Worm (Caenorhabditis elegans) whole organism, L3 larva: ENCODE measurements around the gene unc-47.

Experiments
- R02D3.7 ChIP-seq: fragments of 150-350 bp; optimal IDR thresholded peaks from 2 replicates; lab custom pipeline; 2014; ENCODE audit warnings: missing biosample characterization, missing genetic modification characterization
- aly-2 ChIP-seq: fragments of 150-350 bp; optimal IDR thresholded peaks from 2 replicates; lab custom pipeline; 2014; ENCODE audit warnings: missing biosample characterization, missing genetic modification characterization
- ama-1 ChIP-seq: fragments of 150-350 bp; optimal IDR thresholded peaks from 2 replicates; lab custom pipeline; 2018
- ceh-28 ChIP-seq: fragments of 150-350 bp; optimal IDR thresholded peaks from 2 replicates; lab custom pipeline; 2014; ENCODE audit warnings: missing biosample characterization, missing genetic modification reagents, missing genetic modification characterization
- ceh-82 ChIP-seq: fragments of 150-350 bp; optimal IDR thresholded peaks from 2 replicates; lab custom pipeline; 2014; ENCODE audit warnings: missing biosample characterization, missing genetic modification characterization
- daf-12 ChIP-seq: fragments of 150-350 bp; optimal IDR thresholded peaks from 2 replicates; lab custom pipeline; 2014; ENCODE audit warnings: missing biosample characterization, missing genetic modification reagents, missing genetic modification characterization
- egl-5 ChIP-seq: fragments of 150-350 bp; optimal IDR thresholded peaks from 2 replicates; lab custom pipeline; 2017; ENCODE audit warnings: missing biosample characterization, missing genetic modification reagents, missing genetic modification characterization, inconsistent platforms
- elt-2 ChIP-seq: sonication (generic microtip); optimal IDR thresholded peaks from 2 replicates; lab custom pipeline; 2016; ENCODE audit warnings: missing genetic modification reagents, mild to moderate bottlenecking, missing genetic modification characterization, missing compliant biosample characterization
- eor-1 ChIP-seq, 2 experiments: fragments of 150-350 bp; optimal IDR thresholded peaks; 2 replicates each; lab custom pipeline; 2014 to 2018; ENCODE audit warnings: missing biosample characterization in 2 of 2, missing genetic modification characterization in 2 of 2
- fkh-10 ChIP-seq: sonication (generic microtip); optimal IDR thresholded peaks from 2 replicates; lab custom pipeline; 2017; ENCODE audit warnings: missing biosample characterization, missing genetic modification reagents, missing genetic modification characterization
- fkh-2 ChIP-seq: fragments of 150-350 bp; optimal IDR thresholded peaks from 2 replicates; lab custom pipeline; 2014; ENCODE audit warnings: missing biosample characterization, missing genetic modification reagents, missing genetic modification characterization
- fos-1 ChIP-seq: fragments of 150-350 bp; optimal IDR thresholded peaks from 2 replicates; lab custom pipeline; 2014; ENCODE audit warnings: missing biosample characterization, missing genetic modification characterization
- lin-15B ChIP-seq: fragments of 150-350 bp; optimal IDR thresholded peaks from 2 replicates; lab custom pipeline; 2014; ENCODE audit warnings: missing biosample characterization, missing genetic modification characterization
- lin-39 ChIP-seq: fragments of 150-350 bp; optimal IDR thresholded peaks from 2 replicates; lab custom pipeline; 2018; ENCODE audit warnings: missing biosample characterization, missing genetic modification reagents, missing genetic modification characterization
- mdl-1 ChIP-seq: fragments of 150-350 bp; optimal IDR thresholded peaks from 2 replicates; lab custom pipeline; 2014; ENCODE audit warnings: missing biosample characterization, missing genetic modification characterization
- mml-1 ChIP-seq: fragments of 150-350 bp; sonication (generic microtip); optimal IDR thresholded peaks from 3 replicates; lab custom pipeline; 2014; ENCODE audit warnings: missing biosample characterization, missing genetic modification characterization
- nfya-1 ChIP-seq: sonication (generic microtip); optimal IDR thresholded peaks from 2 replicates; lab custom pipeline; 2017; ENCODE audit warnings: missing genetic modification characterization, mild to moderate bottlenecking, missing compliant biosample characterization, antibody characterized with exemption, moderate library complexity; ENCODE audit not compliant: insufficient read depth
- nhr-12 ChIP-seq: fragments of 150-350 bp; optimal IDR thresholded peaks from 2 replicates; lab custom pipeline; 2014; ENCODE audit warnings: missing biosample characterization, missing genetic modification characterization
- nhr-23 ChIP-seq: fragments of 150-350 bp; optimal IDR thresholded peaks from 2 replicates; lab custom pipeline; 2014; ENCODE audit warnings: missing biosample characterization, missing genetic modification reagents, missing genetic modification characterization
- nhr-237 ChIP-seq: fragments of 150-350 bp; optimal IDR thresholded peaks from 2 replicates; lab custom pipeline; 2014; ENCODE audit warnings: missing biosample characterization, missing genetic modification characterization
- nhr-67 ChIP-seq: fragments of 150-350 bp; optimal IDR thresholded peaks from 2 replicates; lab custom pipeline; 2014; ENCODE audit warnings: missing biosample characterization, missing genetic modification characterization
- nhr-76 ChIP-seq: fragments of 150-350 bp; sonication (generic microtip); optimal IDR thresholded peaks from 5 replicates; lab custom pipeline; 2014; ENCODE audit warnings: missing biosample characterization, missing genetic modification characterization
- nhr-77 ChIP-seq: fragments of 150-350 bp; optimal IDR thresholded peaks from 2 replicates; lab custom pipeline; 2014; ENCODE audit warnings: missing biosample characterization, missing genetic modification characterization
- pha-4 ChIP-seq: fragments of 150-350 bp; optimal IDR thresholded peaks from 2 replicates; lab custom pipeline; 2014; ENCODE audit warnings: missing biosample characterization, missing genetic modification reagents, missing genetic modification characterization
- pqm-1 ChIP-seq: fragments of 150-350 bp; optimal IDR thresholded peaks from 2 replicates; lab custom pipeline; 2017; ENCODE audit warnings: missing biosample characterization, missing genetic modification characterization, inconsistent platforms
- sea-2 ChIP-seq: fragments of 150-350 bp; sonication (generic microtip); optimal IDR thresholded peaks from 4 replicates; lab custom pipeline; 2014; ENCODE audit warnings: missing biosample characterization, missing genetic modification reagents, missing genetic modification characterization
- skn-1 ChIP-seq: fragments of 150-350 bp; optimal IDR thresholded peaks from 2 replicates; lab custom pipeline; 2014; ENCODE audit warnings: missing biosample characterization, missing genetic modification characterization
- snpc-4 ChIP-seq: fragments of 150-350 bp; optimal IDR thresholded peaks from 2 replicates; lab custom pipeline; 2014; ENCODE audit warnings: missing biosample characterization, missing genetic modification characterization
- tbx-2 ChIP-seq: sonication (generic microtip); optimal IDR thresholded peaks from 2 replicates; lab custom pipeline; 2016; ENCODE audit warnings: mild to moderate bottlenecking, missing genetic modification characterization, missing compliant biosample characterization
- unc-39 ChIP-seq: sonication (generic microtip); optimal IDR thresholded peaks from 4 replicates; lab custom pipeline; 2017; ENCODE audit warnings: missing biosample characterization, missing genetic modification characterization
- unc-62 ChIP-seq: fragments of 150-350 bp; sonication (generic microtip); optimal IDR thresholded peaks from 4 replicates; lab custom pipeline; 2014; ENCODE audit warnings: missing biosample characterization, missing genetic modification reagents, missing genetic modification characterization
- zag-1 ChIP-seq: fragments of 150-350 bp; optimal IDR thresholded peaks from 2 replicates; lab custom pipeline; 2014; ENCODE audit warnings: missing biosample characterization, missing genetic modification characterization
- ztf-4 ChIP-seq: fragments of 150-350 bp; optimal IDR thresholded peaks from 2 replicates; lab custom pipeline; 2014; ENCODE audit warnings: missing biosample characterization, missing genetic modification characterization

unc-47 gene

ce11 chrIII:10150710-10151109 lies 35.4 kb downstream of the unc-47 start:
- TF ChIP-seq mml-1, result no peak
- no peak for TF ChIP-seq unc-39 (tag; lab: Kevin White, UChicago)
- TF ChIP-seq zag-1 (tag; lab: Kevin White, UChicago), result no peak

- TF ChIP-seq pha-4 (tag; lab: Kevin White, UChicago), result no peak
- TF ChIP-seq mml-1, result no peak
- no peak for TF ChIP-seq ztf-4 (tag; lab: Kevin White, UChicago)
- no peak for TF ChIP-seq ama-1
- no peak for TF ChIP-seq nhr-67 (tag; lab: Kevin White, UChicago)
- no peak for TF ChIP-seq nhr-76
- no peak for TF ChIP-seq tbx-2
- TF ChIP-seq aly-2 (tag; lab: Kevin White, UChicago), result no peak
- TF ChIP-seq nhr-12 (tag; lab: Kevin White, UChicago), result no peak
- no peak for TF ChIP-seq pqm-1
- TF ChIP-seq ceh-82 (tag; lab: Kevin White, UChicago), result no peak
- no peak for TF ChIP-seq zag-1 (tag; lab: Kevin White, UChicago)
- no peak for TF ChIP-seq eor-1 (tag; optimal IDR thresholded peaks at IDR 0.05; lab: Kevin White, UChicago)
- TF ChIP-seq snpc-4, result no peak
These were observed 36.1 kb downstream of the unc-47 start for ce11 chrIII:10149910-10150309.

ce11 chrIII:10146701-10147100 lies 39.4 kb downstream of the unc-47 start, which contains the start of gene K08E5.1:
Gene K08E5.1 (minus strand): TSS chrIII:10146801.
- TF ChIP-seq nhr-77 (tag; lab: Kevin White, UChicago) (no peak), R02D3.7 (no peak), nhr-237 (tag; lab: Kevin White, UChicago) (no peak), zag-1 (tag; lab: Kevin White, UChicago) (no peak), nhr-67 (tag; lab: Kevin White, UChicago) (no peak), snpc-4 (no peak), skn-1 (no peak), eor-1 (tag; optimal IDR thresholded peaks at IDR 0.05; lab: Kevin White, UChicago) (no peak), ceh-28 (tag; lab: Kevin White, UChicago) (no peak), nhr-23 (no peak), lin-39 (no peak), sea-2 (GFP tag; lab: Kevin White, UChicago) (no peak)

- no peak for TF ChIP-seq fkh-2 (tag; lab: Kevin White, UChicago)
- no peak for TF ChIP-seq unc-39 (tag; lab: Kevin White, UChicago)
- no peak for TF ChIP-seq unc-62
- TF ChIP-seq egl-5 (tag; lab: Kevin White, UChicago), result no peak
- TF ChIP-seq fos-1, result no peak
- no peak for TF ChIP-seq fkh-10 (GFP tag; lab: Kevin White, UChicago)
- no peak for TF ChIP-seq eor-1 (tag; optimal IDR thresholded peaks at IDR 0.05; lab: Kevin White, UChicago)
- no peak for TF ChIP-seq snpc-4
- TF ChIP-seq nfya-1, result no peak
- no peak for TF ChIP-seq lin-15B (tag; lab: Kevin White, UChicago)
- TF ChIP-seq mdl-1 (tag; lab: Kevin White, UChicago), result no peak
These were observed 45.3 kb downstream of the unc-47 start, which contains the start of gene K08E5.6 for ce11 chrIII:10140732-10141131. Gene K08E5.6 (plus strand): TSS chrIII:10141032.

DNA sequence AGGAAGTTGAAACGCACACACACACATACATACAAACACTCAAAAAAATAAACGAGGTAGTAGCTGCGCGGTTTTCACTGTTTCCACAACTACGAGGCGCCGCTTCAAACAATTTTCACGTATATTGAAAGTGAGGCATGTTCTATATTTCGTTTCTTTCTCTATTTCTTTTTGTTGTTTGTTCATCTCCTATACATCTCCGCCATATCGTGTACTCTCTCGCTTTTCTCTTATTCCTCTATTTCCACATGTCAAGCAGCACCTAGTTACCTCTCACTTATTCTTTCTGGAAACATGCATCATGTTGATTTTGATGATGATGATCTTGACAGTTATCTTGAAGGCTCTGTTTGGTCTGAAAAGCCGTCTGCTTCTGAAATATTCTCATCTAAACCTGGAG lies 49.3 kb downstream of the unc-47 start, which contains the start of gene ZK1128.7:
Gene ZK1128.7 (plus strand): TSS at position 229 of the 400 bp plus-strand sequence.
- TF ChIP-seq egl-5 (tag; lab: Kevin White, UChicago) (no peak), daf-12 (tag; lab: Kevin White, UChicago) (no peak), nhr-23 (peak; percentile 22), pha-4 (tag; lab: Kevin White, UChicago) (peak; percentile 51)

ce11 chrIII:10134517-10134916 lies 51.5 kb downstream of the unc-47 start:
- TF ChIP-seq pqm-1 (peak; percentile 23), elt-2 (tag; lab: Kevin White, UChicago) (peak; percentile 63), mml-1 (no peak), pha-4 (tag; lab: Kevin White, UChicago) (peak; percentile 36), mdl-1 (tag; lab: Kevin White, UChicago) (no peak)
